Worm (Caenorhabditis elegans) whole organism, early embryonic: ENCODE results near the gene epi-1.

Source experiments
- ama-1 ChIP-seq: fragments of 150-350 bp; optimal IDR thresholded peaks from 2 replicates; lab custom pipeline; 2014
- ceh-13 ChIP-seq: fragments of 200-800 bp; sonication (Bioruptor generic); optimal IDR thresholded peaks from 2 replicates; lab custom pipeline; 2018; ENCODE audit warnings: mild to moderate bottlenecking, missing genetic modification characterization, missing compliant biosample characterization
- ceh-36 ChIP-seq: sonication (generic microtip); optimal IDR thresholded peaks from 2 replicates; lab custom pipeline; 2016; ENCODE audit warnings: missing genetic modification characterization, inconsistent platforms, missing compliant biosample characterization
- ets-7 ChIP-seq: sonication (generic microtip); optimal IDR thresholded peaks from 2 replicates; lab custom pipeline; 2016; ENCODE audit warnings: missing genotype, missing genetic modification characterization, missing compliant biosample characterization
- hmg-4 ChIP-seq: fragments of 200-800 bp; sonication (Bioruptor generic); optimal IDR thresholded peaks from 2 replicates; lab custom pipeline; 2018; ENCODE audit warnings: mild to moderate bottlenecking, missing genetic modification characterization, missing compliant biosample characterization
- hnd-1 ChIP-seq: sonication (generic microtip); optimal IDR thresholded peaks from 2 replicates; lab custom pipeline; 2016; ENCODE audit warnings: missing genetic modification characterization, missing compliant biosample characterization
- sea-1 ChIP-seq: fragments of 200-800 bp; sonication (Bioruptor generic); conservative IDR thresholded peaks from 2 replicates; pipeline ENCODE4 v1.3.6; 2022; ENCODE audit warnings: missing genetic modification characterization, missing compliant biosample characterization
- tbx-11 ChIP-seq: fragments of 200-800 bp; sonication (Bioruptor generic); IDR thresholded peaks from 2 replicates; pipeline ENCODE4 v1.3.6; 2022; ENCODE audit warnings: missing genetic modification characterization, missing compliant biosample characterization

DNA sequence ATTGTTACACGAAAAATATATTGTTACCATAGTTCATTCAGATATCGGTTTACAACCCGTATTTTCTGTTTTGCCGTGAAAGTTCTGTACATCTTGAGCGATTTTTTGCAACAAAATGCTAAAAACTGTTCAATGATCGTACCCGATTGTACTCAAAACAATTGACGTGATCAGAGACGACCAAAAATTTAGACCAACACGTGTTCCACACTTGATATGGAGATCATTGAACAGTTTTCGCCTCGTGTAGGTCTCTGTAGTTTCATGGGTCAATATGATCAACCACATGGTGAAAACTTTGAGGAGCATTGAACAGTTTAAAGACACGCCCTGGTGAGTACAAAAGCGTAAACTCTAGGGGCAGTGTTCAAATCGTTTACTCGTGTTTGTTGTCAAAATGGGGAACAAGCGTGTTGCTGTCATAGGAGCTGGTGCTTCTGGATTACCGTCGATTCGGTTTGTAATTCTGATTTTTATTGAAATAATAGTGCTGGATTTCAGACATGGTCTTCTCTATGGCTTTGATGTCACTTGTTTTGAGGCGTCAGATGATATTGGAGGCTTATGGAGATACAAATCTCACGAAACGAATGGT lies 15.6 kb downstream of the epi-1 start, which contains the start of gene fmo-2:
- TF ChIP-seq ceh-13 (GFP tag; lab: Kevin White, UChicago) (no peak), ama-1 (lab: Kevin White, UChicago) (no peak), tbx-11 (no peak), ceh-36 (tag; lab: Kevin White, UChicago) (no peak), hmg-4 (GFP tag; lab: Kevin White, UChicago) (no peak), sea-1 (GFP tag; lab: Robert Waterston, UW) (no peak), hnd-1 (tag; lab: Kevin White, UChicago) (no peak), ets-7 (tag; lab: Kevin White, UChicago) (no peak)
